Fruit fly (Drosophila melanogaster) whole organism, embryonic: ENCODE measurements around the gene CG12951.

Source experiments
- C15 ChIP-seq: fragments of 200-800 bp; sonication (Bioruptor generic); IDR thresholded peaks from 3 replicates; pipeline ENCODE4 v1.3.6; 2022; ENCODE audit warnings: missing biosample characterization, missing genetic modification characterization
- CG10209 ChIP-seq: fragments of 200-800 bp; sonication (Bioruptor generic); optimal IDR thresholded peaks from 3 replicates; lab custom pipeline; 2017; ENCODE audit warnings: missing biosample characterization, mild to moderate bottlenecking, missing genetic modification characterization, missing genetic modification reagents
- CG11695 ChIP-seq: fragments of 200-800 bp; sonication (Bioruptor generic); IDR thresholded peaks from 3 replicates; pipeline ENCODE4 v1.3.6; 2022; ENCODE audit warnings: missing biosample characterization, missing genetic modification characterization
- CG12104 ChIP-seq: fragments of 200-800 bp; sonication (Bioruptor generic); optimal IDR thresholded peaks from 3 replicates; lab custom pipeline; 2016; ENCODE audit warnings: missing biosample characterization, missing genetic modification characterization
- CG13296 ChIP-seq: fragments of 200-800 bp; sonication (Bioruptor generic); optimal IDR thresholded peaks from 3 replicates; lab custom pipeline; 2018; ENCODE audit warnings: missing biosample characterization, mild to moderate bottlenecking, missing genetic modification characterization
- CG13894 ChIP-seq: fragments of 200-800 bp; sonication (Bioruptor generic); optimal IDR thresholded peaks from 3 replicates; lab custom pipeline; 2018; ENCODE audit warnings: missing biosample characterization, mild to moderate bottlenecking, missing genetic modification characterization, moderate library complexity
- CG16815 ChIP-seq: fragments of 200-800 bp; sonication (Bioruptor generic); optimal IDR thresholded peaks from 3 replicates; lab custom pipeline; 2017; ENCODE audit warnings: missing biosample characterization, mild to moderate bottlenecking, missing genetic modification characterization
- CG17802 ChIP-seq: fragments of 200-800 bp; sonication (Bioruptor generic); optimal IDR thresholded peaks from 2 replicates; lab custom pipeline; 2018; ENCODE audit warnings: missing biosample characterization, mild to moderate bottlenecking, missing genetic modification characterization, moderate library complexity
- CG17912 ChIP-seq: fragments of 200-800 bp; sonication (Bioruptor generic); optimal IDR thresholded peaks from 2 replicates; lab custom pipeline; 2018; ENCODE audit warnings: missing biosample characterization, mild to moderate bottlenecking, missing genetic modification characterization
- CG18619 ChIP-seq: fragments of 200-800 bp; sonication (Bioruptor generic); optimal IDR thresholded peaks from 3 replicates; lab custom pipeline; 2017; ENCODE audit warnings: missing biosample characterization, mild to moderate bottlenecking, missing genetic modification characterization
- CG2129 ChIP-seq: fragments of 200-800 bp; sonication (Bioruptor generic); IDR thresholded peaks from 2 replicates; pipeline ENCODE4 v1.3.6; 2022; ENCODE audit warnings: missing biosample characterization, missing genetic modification characterization; ENCODE audit not compliant: partially characterized antibody
- CG2199 ChIP-seq: fragments of 200-800 bp; sonication (Bioruptor generic); IDR thresholded peaks from 3 replicates; pipeline ENCODE4 v1.3.6; 2022; ENCODE audit warnings: missing biosample characterization, missing genetic modification characterization
- CG30020 ChIP-seq: fragments of 200-800 bp; optimal IDR thresholded peaks from 2 replicates; lab custom pipeline; 2019; ENCODE audit warnings: missing biosample characterization, mild to moderate bottlenecking, missing genetic modification characterization, moderate library complexity
- CG34422 ChIP-seq: fragments of 200-800 bp; sonication (Bioruptor generic); IDR thresholded peaks from 3 replicates; pipeline ENCODE4 v1.3.6; 2022; ENCODE audit warnings: missing biosample characterization, missing genetic modification characterization
- CG4707 ChIP-seq: fragments of 200-800 bp; sonication (Bioruptor generic); optimal IDR thresholded peaks from 2 replicates; lab custom pipeline; 2018; ENCODE audit warnings: missing biosample characterization, mild to moderate bottlenecking, missing genetic modification characterization, moderate library complexity
- CG4730 ChIP-seq: fragments of 200-800 bp; sonication (Bioruptor generic); IDR thresholded peaks from 2 replicates; pipeline ENCODE4 v1.3.6; 2022; ENCODE audit warnings: missing biosample characterization, missing genetic modification characterization
- CG4820 ChIP-seq: fragments of 200-800 bp; sonication (Bioruptor generic); optimal IDR thresholded peaks from 3 replicates; lab custom pipeline; 2016; ENCODE audit warnings: missing biosample characterization, missing genetic modification characterization
- CG6254 ChIP-seq: fragments of 200-800 bp; sonication (Bioruptor generic); optimal IDR thresholded peaks from 3 replicates; lab custom pipeline; 2017; ENCODE audit warnings: mild to moderate bottlenecking, missing biosample characterization, missing genetic modification reagents, missing genetic modification characterization
- CG6765 ChIP-seq: fragments of 200-800 bp; sonication (Bioruptor generic); optimal IDR thresholded peaks from 3 replicates; lab custom pipeline; 2017; ENCODE audit warnings: missing biosample characterization, mild to moderate bottlenecking, missing genetic modification characterization
- Dip3 ChIP-seq: fragments of 200-800 bp; sonication (Bioruptor generic); optimal IDR thresholded peaks from 3 replicates; lab custom pipeline; 2016; ENCODE audit warnings: missing biosample characterization, missing genetic modification characterization
- Doc3 ChIP-seq: fragments of 200-800 bp; sonication (Bioruptor generic); IDR thresholded peaks from 3 replicates; pipeline ENCODE4 v1.3.6; 2022; ENCODE audit warnings: missing biosample characterization, missing genetic modification characterization; ENCODE audit not compliant: partially characterized antibody
- Elba2 ChIP-seq: fragments of 200-800 bp; sonication (Bioruptor generic); optimal IDR thresholded peaks from 3 replicates; lab custom pipeline; 2016; ENCODE audit warnings: missing biosample characterization, missing genetic modification characterization
- Fer1 ChIP-seq: fragments of 200-800 bp; sonication (Bioruptor generic); optimal IDR thresholded peaks from 2 replicates; lab custom pipeline; 2017; ENCODE audit warnings: missing biosample characterization, mild to moderate bottlenecking, missing genetic modification characterization
- GATAe ChIP-seq: fragments of 200-800 bp; sonication (Bioruptor generic); conservative IDR thresholded peaks from 2 replicates; pipeline ENCODE4 v1.3.6; 2022; ENCODE audit warnings: missing biosample characterization, missing genetic modification characterization
- MTF-1 ChIP-seq: fragments of 200-800 bp; sonication (Bioruptor generic); optimal IDR thresholded peaks from 2 replicates; lab custom pipeline; 2018; ENCODE audit warnings: missing biosample characterization, mild to moderate bottlenecking, missing genetic modification characterization, borderline replicate concordance
- Max ChIP-seq: fragments of 200-800 bp; sonication (Bioruptor generic); optimal IDR thresholded peaks from 2 replicates; lab custom pipeline; 2016; ENCODE audit warnings: missing biosample characterization, mild to moderate bottlenecking, missing genetic modification characterization
- Oli ChIP-seq: fragments of 200-800 bp; sonication (Bioruptor generic); optimal IDR thresholded peaks from 2 replicates; lab custom pipeline; 2018; ENCODE audit warnings: missing biosample characterization, mild to moderate bottlenecking, missing genetic modification characterization, moderate library complexity
- Poxn ChIP-seq: fragments of 200-800 bp; sonication (Bioruptor generic); IDR thresholded peaks from 2 replicates; pipeline ENCODE4 v1.3.6; 2022; ENCODE audit warnings: missing biosample characterization, missing genetic modification characterization
- Ravus ChIP-seq: fragments of 200-800 bp; sonication (Bioruptor generic); IDR thresholded peaks from 2 replicates; pipeline ENCODE4 v1.3.6; 2022; ENCODE audit warnings: missing biosample characterization, missing genetic modification characterization
- Sox100B ChIP-seq: fragments of 200-800 bp; sonication (Bioruptor generic); optimal IDR thresholded peaks from 3 replicates; lab custom pipeline; 2018; ENCODE audit warnings: missing biosample characterization, mild to moderate bottlenecking, missing genetic modification characterization
- amos ChIP-seq: fragments of 200-800 bp; sonication (Bioruptor generic); IDR thresholded peaks from 2 replicates; pipeline ENCODE4 v1.3.6; 2022; ENCODE audit warnings: missing biosample characterization, missing genetic modification characterization; ENCODE audit not compliant: partially characterized antibody
- aop ChIP-seq: fragments of 200-800 bp; sonication (Bioruptor generic); IDR thresholded peaks from 2 replicates; pipeline ENCODE4 v1.3.6; 2022; ENCODE audit warnings: missing biosample characterization, missing genetic modification characterization
- ara ChIP-seq: fragments of 200-800 bp; sonication (Bioruptor generic); IDR thresholded peaks from 2 replicates; pipeline ENCODE4 v1.3.6; 2022; ENCODE audit warnings: missing biosample characterization, missing genetic modification characterization
- crol ChIP-seq: fragments of 200-800 bp; sonication (Bioruptor generic); IDR thresholded peaks from 2 replicates; pipeline ENCODE4 v1.3.6; 2022; ENCODE audit warnings: missing biosample characterization, missing genetic modification characterization
- cwo ChIP-seq: fragments of 200-800 bp; sonication (Bioruptor generic); optimal IDR thresholded peaks from 3 replicates; lab custom pipeline; 2017; ENCODE audit warnings: missing biosample characterization, missing genetic modification characterization, mild to moderate bottlenecking, moderate library complexity, missing genetic modification reagents
- dysf ChIP-seq: fragments of 200-800 bp; sonication (Bioruptor generic); IDR thresholded peaks from 3 replicates; pipeline ENCODE4 v1.3.6; 2022; ENCODE audit warnings: missing biosample characterization, missing genetic modification characterization
- eve ChIP-seq, 2 experiments: fragments of >200 bp; optimal IDR thresholded peaks; 2 replicates each; lab custom pipeline; 2017; ENCODE audit warnings: missing biosample characterization in 2 of 2, missing genetic modification characterization in 2 of 2
- fu2 ChIP-seq: fragments of 200-800 bp; sonication (Bioruptor generic); optimal IDR thresholded peaks from 2 replicates; lab custom pipeline; 2016; ENCODE audit warnings: missing biosample characterization, missing genetic modification characterization
- gsb-n ChIP-seq: fragments of 200-800 bp; sonication (Bioruptor generic); optimal IDR thresholded peaks from 3 replicates; lab custom pipeline; 2018; ENCODE audit warnings: missing biosample characterization, mild to moderate bottlenecking, missing genetic modification characterization
- jigr1 ChIP-seq: fragments of 200-800 bp; sonication (Bioruptor generic); IDR thresholded peaks from 3 replicates; pipeline ENCODE4 v1.3.6; 2022; ENCODE audit warnings: missing biosample characterization, missing genetic modification characterization
- kah ChIP-seq: fragments of 200-800 bp; sonication (Bioruptor generic); optimal IDR thresholded peaks from 2 replicates; lab custom pipeline; 2018; ENCODE audit warnings: missing biosample characterization, mild to moderate bottlenecking, missing genetic modification characterization
- prd ChIP-seq, 3 experiments: fragments of >200 bp in 2 of 3; fragments of 200-800 bp in 1 of 3; sonication (Bioruptor generic) in 1 of 3; optimal IDR thresholded peaks in 2 of 3; IDR thresholded peaks in 1 of 3; 2 replicates in 2 of 3; 3 replicates in 1 of 3; pipeline versions ENCODE4 v1.3.6 to Lab custom; 2017 to 2022; ENCODE audit warnings: missing biosample characterization in 1 of 3, missing genetic modification characterization in 1 of 3
- ranshi ChIP-seq: fragments of 200-800 bp; sonication (Bioruptor generic); IDR thresholded peaks from 2 replicates; pipeline ENCODE4 v1.3.6; 2022; ENCODE audit warnings: missing biosample characterization, missing genetic modification characterization
- slou ChIP-seq: fragments of 200-800 bp; sonication (Bioruptor generic); optimal IDR thresholded peaks from 3 replicates; lab custom pipeline; 2016; ENCODE audit warnings: missing biosample characterization, missing genetic modification characterization
- tup ChIP-seq: fragments of 200-800 bp; sonication (Bioruptor generic); optimal IDR thresholded peaks from 2 replicates; lab custom pipeline; 2016; ENCODE audit warnings: missing biosample characterization, mild to moderate bottlenecking, missing genetic modification characterization, moderate library complexity
- usp ChIP-seq: fragments of >200 bp; optimal IDR thresholded peaks from 2 replicates; lab custom pipeline; 2017; ENCODE audit warnings: missing biosample characterization, missing genetic modification characterization
- vfl ChIP-seq: fragments of 200-800 bp; sonication (Bioruptor generic); optimal IDR thresholded peaks from 2 replicates; lab custom pipeline; 2016; ENCODE audit warnings: missing biosample characterization, missing genetic modification characterization

Gene CG12951

dm6 chr3R:9341189-9342012, 11.3 kb upstream of the CG12951 start (continued):
- TF ChIP-seq ranshi (GFP tag; lab: Robert Waterston, UW) (peak; percentile 41; the same call in 1 of the 2 replicates), CG6254 (peak; percentile 56), prd (optimal IDR thresholded peaks at IDR 0.05; lab: Kevin White, UChicago) (no peak), prd (GFP tag; IDR thresholded peaks at IDR 0.05; lab: Robert Waterston, UW) (peak; percentile 75), cwo (GFP tag; lab: Kevin White, UChicago) (peak; percentile 73), gsb-n (tag; lab: Kevin White, UChicago) (peak; percentile 52), crol (GFP tag; lab: Robert Waterston, UW) (peak; percentile 46; the same call in 1 of the 2 replicates), C15 (no peak), ara (GFP tag; lab: Robert Waterston, UW) (peak; percentile 72), CG11695 (peak; percentile 80), kah (peak; percentile 37), Sox100B (GFP tag; lab: Kevin White, UChicago) (peak; percentile 80), GATAe (GFP tag; lab: Robert Waterston, UW) (no peak), Poxn (no peak), aop (GFP tag; lab: Robert Waterston, UW) (0 out of 2 replicates have a peak, but pooled peaks have one; percentile 23), CG4730 (0 out of 2 replicates have a peak, but pooled peaks have one; percentile 47), dysf (GFP tag; lab: Robert Waterston, UW) (peak; percentile 83), slou (peak; percentile 44), CG17912 (GFP tag; lab: Kevin White, UChicago) (no peak), CG17802 (tag; lab: Kevin White, UChicago) (no peak), CG4707 (GFP tag; lab: Kevin White, UChicago) (no peak), fu2 (GFP tag; lab: Kevin White, UChicago) (peak; percentile 7), CG6765 (GFP tag; lab: Kevin White, UChicago) (peak; percentile 84), CG16815 (peak; percentile 23), CG2199 (GFP tag; lab: Robert Waterston, UW) (peak; percentile 86; the same call in 2 of the 3 replicates), CG4820 (GFP tag; lab: Kevin White, UChicago) (peak; percentile 8), CG12104 (peak; percentile 75), CG18619 (GFP tag; lab: Kevin White, UChicago) (peak; percentile 76), usp (GFP tag; lab: Kevin White, UChicago) (no peak), MTF-1 (GFP tag; lab: Kevin White, UChicago) (peak; percentile 79), jigr1 (GFP tag; lab: Robert Waterston, UW) (no peak), Max (GFP tag; lab: Kevin White, UChicago) (peak; percentile 59), Fer1 (GFP tag; lab: Kevin White, UChicago) (peak; percentile 91), vfl (peak; percentile 73), Dip3 (GFP tag; lab: Kevin White, UChicago) (peak; percentile 75), CG13296 (peak; percentile 90), Ravus (GFP tag; lab: Robert Waterston, UW) (no peak), amos (GFP tag; lab: Robert Waterston, UW) (peak; percentile 82; the same call in 1 of the 2 replicates), CG30020 (tag; lab: Kevin White, UChicago) (peak; percentile 63), CG13894 (tag; lab: Kevin White, UChicago) (peak; percentile 89), eve (GFP tag; optimal IDR thresholded peaks at IDR 0.05; lab: Kevin White, UChicago) (peak in 1 of 2 experiments; percentile 94), Oli (tag; lab: Kevin White, UChicago) (peak; percentile 73), CG10209 (GFP tag; lab: Kevin White, UChicago) (peak; percentile 80), Elba2 (GFP tag; lab: Kevin White, UChicago) (no peak), CG2129 (GFP tag; lab: Robert Waterston, UW) (peak; percentile 93), Doc3 (GFP tag; lab: Robert Waterston, UW) (peak; percentile 95), tup (GFP tag; lab: Kevin White, UChicago) (peak; percentile 25), CG34422 (GFP tag; lab: Robert Waterston, UW) (peak; percentile 55; the same call in 2 of the 3 replicates)
